Worm (Caenorhabditis elegans) whole organism, L1 larva: ENCODE data around the gene T05C12.8.

Source experiments
- C04F5.9 ChIP-seq: sonication (generic microtip); optimal IDR thresholded peaks from 2 replicates; lab custom pipeline; 2016; ENCODE audit warnings: missing genetic modification characterization, missing compliant biosample characterization
- Y116A8C.19 ChIP-seq: sonication (generic microtip); optimal IDR thresholded peaks from 2 replicates; lab custom pipeline; 2016; ENCODE audit warnings: missing compliant biosample characterization, missing genetic modification characterization, borderline replicate concordance
- alr-1 ChIP-seq: fragments of 200-800 bp; sonication (Bioruptor generic); optimal IDR thresholded peaks from 2 replicates; lab custom pipeline; 2018; ENCODE audit warnings: borderline replicate concordance, mild to moderate bottlenecking, missing genetic modification characterization, missing compliant biosample characterization
- ama-1 ChIP-seq: fragments of 150-350 bp; optimal IDR thresholded peaks from 2 replicates; lab custom pipeline; 2014
- blmp-1 ChIP-seq: fragments of 150-350 bp; optimal IDR thresholded peaks from 2 replicates; lab custom pipeline; 2014; ENCODE audit warnings: missing biosample characterization, missing genetic modification characterization
- ceh-8 ChIP-seq: fragments of 200-800 bp; sonication (Bioruptor generic); optimal IDR thresholded peaks from 2 replicates; lab custom pipeline; 2018; ENCODE audit warnings: mild to moderate bottlenecking, missing genetic modification characterization, moderate library complexity, missing compliant biosample characterization
- ceh-82 ChIP-seq, 3 experiments: fragments of 150-350 bp in 1 of 3; sonication (generic microtip) in 2 of 3; optimal IDR thresholded peaks; 2 replicates each; lab custom pipeline; 2014 to 2017; ENCODE audit warnings: missing biosample characterization in 3 of 3, missing genetic modification characterization in 3 of 3
- dsc-1 ChIP-seq: sonication (generic microtip); optimal IDR thresholded peaks from 2 replicates; lab custom pipeline; 2016; ENCODE audit warnings: mild to moderate bottlenecking, missing genetic modification characterization, missing compliant biosample characterization
- efl-1 ChIP-seq, 4 experiments: fragments of 150-350 bp; optimal IDR thresholded peaks in 3 of 4; peaks in 1 of 4; 1 replicate in 1 of 4; 2 replicates in 3 of 4; lab custom pipeline; 2014; ENCODE audit warnings: missing biosample characterization in 2 of 4, missing genetic modification characterization in 2 of 4, missing genetic modification reagents in 2 of 4
- egl-13 ChIP-seq: sonication (generic microtip); optimal IDR thresholded peaks from 2 replicates; lab custom pipeline; 2016; ENCODE audit warnings: missing genotype, missing genetic modification reagents, missing genetic modification characterization, missing compliant biosample characterization
- elt-2 ChIP-seq: sonication (generic microtip); optimal IDR thresholded peaks from 2 replicates; lab custom pipeline; 2016; ENCODE audit warnings: missing genetic modification characterization, mild to moderate bottlenecking, inconsistent platforms, missing compliant biosample characterization, missing genetic modification reagents
- elt-3 ChIP-seq, 6 experiments: fragments of 150-350 bp in 1 of 6; sonication (generic microtip); optimal IDR thresholded peaks; 2 replicates each; lab custom pipeline; 2017 to 2018; ENCODE audit warnings: missing biosample characterization in 6 of 6, missing genetic modification characterization in 6 of 6, inconsistent platforms in 1 of 6
- ets-5 ChIP-seq: fragments of 200-800 bp; sonication (Bioruptor generic); IDR thresholded peaks from 2 replicates; pipeline ENCODE4 v1.3.6; 2022; ENCODE audit warnings: missing genetic modification characterization, missing compliant biosample characterization
- fkh-10 ChIP-seq: sonication (generic microtip); optimal IDR thresholded peaks from 2 replicates; lab custom pipeline; 2017; ENCODE audit warnings: missing biosample characterization, missing genetic modification reagents, missing genetic modification characterization
- fkh-8 ChIP-seq: sonication (generic microtip); optimal IDR thresholded peaks from 2 replicates; lab custom pipeline; 2016; ENCODE audit warnings: mild to moderate bottlenecking, missing genetic modification characterization, missing compliant biosample characterization
- fos-1 ChIP-seq: fragments of 150-350 bp; optimal IDR thresholded peaks from 2 replicates; lab custom pipeline; 2014; ENCODE audit warnings: missing biosample characterization, missing genetic modification characterization
- hlh-17 ChIP-seq: fragments of 200-800 bp; sonication (Bioruptor generic); optimal IDR thresholded peaks from 2 replicates; lab custom pipeline; 2018; ENCODE audit warnings: missing genetic modification characterization, mild to moderate bottlenecking, missing compliant biosample characterization, moderate library complexity, borderline replicate concordance
- hlh-4 ChIP-seq: sonication (generic microtip); optimal IDR thresholded peaks from 2 replicates; lab custom pipeline; 2016; ENCODE audit warnings: mild to moderate bottlenecking, missing genetic modification characterization, missing compliant biosample characterization
- irx-1 ChIP-seq: sonication (generic microtip); optimal IDR thresholded peaks from 2 replicates; lab custom pipeline; 2016; ENCODE audit warnings: missing genetic modification characterization, missing compliant biosample characterization
- jun-1 ChIP-seq: fragments of 150-350 bp; optimal IDR thresholded peaks from 2 replicates; lab custom pipeline; 2014; ENCODE audit warnings: missing biosample characterization, missing genetic modification reagents, missing genetic modification characterization
- lin-14 ChIP-seq: fragments of 200-800 bp; sonication (Bioruptor generic); optimal IDR thresholded peaks from 2 replicates; lab custom pipeline; 2018; ENCODE audit warnings: mild to moderate bottlenecking, missing genetic modification characterization, moderate library complexity, missing compliant biosample characterization
- lin-35 ChIP-seq, 2 experiments: fragments of 150-350 bp; optimal IDR thresholded peaks; 2 replicates each; lab custom pipeline; 2014; ENCODE audit warnings: missing biosample characterization in 2 of 2, missing genetic modification characterization in 2 of 2, missing genetic modification reagents in 2 of 2
- lin-39 ChIP-seq: fragments of 150-350 bp; optimal IDR thresholded peaks from 2 replicates; lab custom pipeline; 2014; ENCODE audit warnings: missing biosample characterization, missing genetic modification reagents, missing genetic modification characterization
- lir-3 ChIP-seq: sonication (generic microtip); optimal IDR thresholded peaks from 2 replicates; lab custom pipeline; 2016; ENCODE audit warnings: mild to moderate bottlenecking, missing genetic modification characterization, moderate library complexity, missing compliant biosample characterization; ENCODE audit not compliant: poor library complexity
- lsy-2 ChIP-seq, 2 experiments: fragments of 150-350 bp; optimal IDR thresholded peaks; 2 replicates each; lab custom pipeline; 2014; ENCODE audit warnings: missing biosample characterization in 2 of 2, missing genetic modification characterization in 2 of 2
- mab-9 ChIP-seq: fragments of 200-800 bp; sonication (Bioruptor generic); IDR thresholded peaks from 2 replicates; pipeline ENCODE4 v1.3.6; 2022; ENCODE audit warnings: missing genetic modification reagents, missing genetic modification characterization, missing compliant biosample characterization
- nhr-11 ChIP-seq: fragments of 150-350 bp; optimal IDR thresholded peaks from 2 replicates; lab custom pipeline; 2014; ENCODE audit warnings: missing biosample characterization, missing genetic modification characterization
- nhr-12 ChIP-seq: sonication (generic microtip); optimal IDR thresholded peaks from 2 replicates; lab custom pipeline; 2017; ENCODE audit warnings: missing biosample characterization, missing genetic modification characterization
- nhr-20 ChIP-seq: sonication (generic microtip); optimal IDR thresholded peaks from 2 replicates; lab custom pipeline; 2016; ENCODE audit warnings: mild to moderate bottlenecking, missing genetic modification characterization, missing compliant biosample characterization
- nhr-237 ChIP-seq: fragments of 150-350 bp; optimal IDR thresholded peaks from 2 replicates; lab custom pipeline; 2014; ENCODE audit warnings: missing biosample characterization, missing genetic modification characterization
- nhr-28 ChIP-seq: fragments of 150-350 bp; optimal IDR thresholded peaks from 2 replicates; lab custom pipeline; 2014; ENCODE audit warnings: missing biosample characterization, missing genetic modification characterization
- nhr-71 ChIP-seq: sonication (generic microtip); optimal IDR thresholded peaks from 2 replicates; lab custom pipeline; 2016; ENCODE audit warnings: mild to moderate bottlenecking, missing genetic modification characterization, moderate library complexity, missing compliant biosample characterization
- nhr-77 ChIP-seq: fragments of 150-350 bp; optimal IDR thresholded peaks from 2 replicates; lab custom pipeline; 2014; ENCODE audit warnings: missing biosample characterization, missing genetic modification characterization
- nhr-84 ChIP-seq: sonication (generic microtip); optimal IDR thresholded peaks from 2 replicates; lab custom pipeline; 2017; ENCODE audit warnings: missing biosample characterization, missing genetic modification characterization
- pag-3 ChIP-seq: sonication (generic microtip); optimal IDR thresholded peaks from 2 replicates; lab custom pipeline; 2017; ENCODE audit warnings: missing genetic modification characterization, mild to moderate bottlenecking, missing compliant biosample characterization, antibody characterized with exemption, borderline replicate concordance; ENCODE audit not compliant: insufficient read depth
- pax-3 ChIP-seq: fragments of 200-800 bp; sonication (Bioruptor generic); optimal IDR thresholded peaks from 2 replicates; lab custom pipeline; 2018; ENCODE audit warnings: mild to moderate bottlenecking, missing genetic modification characterization, moderate library complexity, missing compliant biosample characterization
- pqm-1 ChIP-seq: sonication (generic microtip); optimal IDR thresholded peaks from 3 replicates; lab custom pipeline; 2017; ENCODE audit warnings: missing biosample characterization, missing genetic modification characterization
- skn-1 ChIP-seq: fragments of 150-350 bp; optimal IDR thresholded peaks from 2 replicates; lab custom pipeline; 2014; ENCODE audit warnings: missing biosample characterization, missing genetic modification characterization
- snpc-4 ChIP-seq: fragments of 150-350 bp; optimal IDR thresholded peaks from 2 replicates; lab custom pipeline; 2014; ENCODE audit warnings: missing biosample characterization, missing genetic modification characterization
- sptf-1 ChIP-seq: fragments of 150-350 bp; optimal IDR thresholded peaks from 2 replicates; lab custom pipeline; 2014; ENCODE audit warnings: missing biosample characterization, missing genetic modification characterization
- sup-37 ChIP-seq: fragments of 200-800 bp; sonication (Bioruptor generic); optimal IDR thresholded peaks from 2 replicates; lab custom pipeline; 2018; ENCODE audit warnings: mild to moderate bottlenecking, missing genetic modification characterization, missing compliant biosample characterization
- swsn-7 ChIP-seq: sonication (generic microtip); optimal IDR thresholded peaks from 2 replicates; lab custom pipeline; 2016; ENCODE audit warnings: missing genetic modification characterization, missing compliant biosample characterization
- tbx-2 ChIP-seq: sonication (generic microtip); optimal IDR thresholded peaks from 2 replicates; lab custom pipeline; 2016; ENCODE audit warnings: missing genetic modification characterization, missing compliant biosample characterization
- tlp-1 ChIP-seq: fragments of 150-350 bp; optimal IDR thresholded peaks from 2 replicates; lab custom pipeline; 2014; ENCODE audit warnings: missing biosample characterization, missing genetic modification characterization
- unc-130 ChIP-seq: fragments of 150-350 bp; optimal IDR thresholded peaks from 2 replicates; lab custom pipeline; 2017; ENCODE audit warnings: missing biosample characterization, missing genetic modification characterization, inconsistent platforms
- unc-30 ChIP-seq: sonication (generic microtip); optimal IDR thresholded peaks from 2 replicates; lab custom pipeline; 2017; ENCODE audit warnings: missing biosample characterization, missing genetic modification characterization
- unc-62 ChIP-seq: fragments of 150-350 bp; optimal IDR thresholded peaks from 2 replicates; lab custom pipeline; 2014; ENCODE audit warnings: missing biosample characterization, missing genetic modification reagents, missing genetic modification characterization
- unc-86 ChIP-seq: sonication (generic microtip); optimal IDR thresholded peaks from 2 replicates; lab custom pipeline; 2016; ENCODE audit warnings: missing genetic modification characterization, missing compliant biosample characterization
- unc-98 ChIP-seq: fragments of 200-800 bp; sonication (Bioruptor generic); IDR thresholded peaks from 2 replicates; pipeline ENCODE4 v1.3.6; 2022; ENCODE audit warnings: missing genetic modification characterization, missing compliant biosample characterization
- zag-1 ChIP-seq: fragments of 150-350 bp; optimal IDR thresholded peaks from 2 replicates; lab custom pipeline; 2014; ENCODE audit warnings: missing biosample characterization, missing genetic modification characterization
- zip-4 ChIP-seq: fragments of 200-800 bp; sonication (Bioruptor generic); optimal IDR thresholded peaks from 2 replicates; lab custom pipeline; 2018; ENCODE audit warnings: mild to moderate bottlenecking, missing genetic modification characterization, moderate library complexity, missing compliant biosample characterization
- ztf-11 ChIP-seq, 2 experiments: sonication (generic microtip); optimal IDR thresholded peaks; 2 replicates each; lab custom pipeline; 2016 to 2017; ENCODE audit warnings: missing genetic modification characterization in 2 of 2, missing biosample characterization in 1 of 2, missing compliant biosample characterization in 1 of 2
- ztf-4 ChIP-seq: fragments of 150-350 bp; optimal IDR thresholded peaks from 2 replicates; lab custom pipeline; 2014; ENCODE audit warnings: missing biosample characterization, missing genetic modification characterization

The T05C12.8 gene

ce11 chrII:8216433-8216832 lies 26.1 kb upstream of the T05C12.8 start, which contains the start of gene M110.3:
TSS of gene M110.3 (minus strand) at chrII:8216616.
- TF ChIP-seq ets-5 (GFP tag; lab: Robert Waterston, UW) (no peak), nhr-20 (peak; percentile 27), tbx-2 (tag; lab: Kevin White, UChicago) (peak; percentile 28), pag-3 (tag; lab: Kevin White, UChicago) (peak; percentile 71), nhr-71 (tag; lab: Kevin White, UChicago) (peak; percentile 61), unc-98 (GFP tag; lab: Robert Waterston, UW) (no peak), snpc-4 (tag; lab: Kevin White, UChicago) (no peak), nhr-237 (tag; lab: Kevin White, UChicago) (no peak), C04F5.9 (peak; percentile 44), unc-86 (tag; lab: Kevin White, UChicago) (no peak), alr-1 (no peak), mab-9 (GFP tag; lab: Robert Waterston, UW) (no peak), unc-62 (GFP tag; lab: Kevin White, UChicago) (no peak), ztf-11 (tag; optimal IDR thresholded peaks at IDR 0.05; lab: Kevin White, UChicago) (no peak), nhr-77 (tag; lab: Kevin White, UChicago) (peak; percentile 25), fkh-8 (tag; lab: Kevin White, UChicago) (peak; percentile 19), pqm-1 (tag; lab: Kevin White, UChicago) (no peak), pax-3 (tag; lab: Kevin White, UChicago) (no peak), dsc-1 (tag; lab: Kevin White, UChicago) (peak; percentile 29), nhr-12 (no peak), jun-1 (peak; percentile 8), nhr-84 (no peak), lsy-2 (tag; optimal IDR thresholded peaks at IDR 0.05; lab: Kevin White, UChicago) (peak; percentile 66 to 77), unc-130 (no peak), hlh-4 (no peak), fkh-10 (no peak), ztf-4 (tag; lab: Kevin White, UChicago) (no peak), fos-1 (tag; lab: Kevin White, UChicago) (no peak), ceh-82 (tag; optimal IDR thresholded peaks at IDR 0.05; lab: Kevin White, UChicago) (peak in 2 of 3 experiments; percentile 4 to 42), Y116A8C.19 (tag; lab: Kevin White, UChicago) (no peak), zag-1 (tag; lab: Kevin White, UChicago) (no peak), lin-39 (tag; lab: Kevin White, UChicago) (no peak), skn-1 (tag; lab: Kevin White, UChicago) (peak; percentile 1), zip-4 (peak; percentile 47), nhr-28 (tag; lab: Kevin White, UChicago) (no peak), swsn-7 (tag; lab: Kevin White, UChicago) (peak; percentile 32), lin-14 (GFP tag; lab: Kevin White, UChicago) (peak; percentile 68), nhr-11 (tag; lab: Kevin White, UChicago) (no peak), sup-37 (GFP tag; lab: Kevin White, UChicago) (no peak), irx-1 (tag; lab: Kevin White, UChicago) (no peak), sptf-1 (tag; lab: Kevin White, UChicago) (no peak), elt-2 (tag; lab: Kevin White, UChicago) (no peak), egl-13 (peak; percentile 14), lin-35 (GFP tag; optimal IDR thresholded peaks at IDR 0.05; lab: Kevin White, UChicago) (peak; percentile 47 to 63), efl-1 (optimal IDR thresholded peaks at IDR 0.05; lab: Kevin White, UChicago) (peak; percentile 65), efl-1 (GFP tag; optimal IDR thresholded peaks at IDR 0.05 in 1 of 2; lab: Kevin White, UChicago) (peak; percentile 54 to 91), ceh-8 (GFP tag; lab: Kevin White, UChicago) (no peak), unc-30 (tag; lab: Kevin White, UChicago) (no peak), elt-3 (tag; optimal IDR thresholded peaks at IDR 0.05; lab: Kevin White, UChicago) (peak in 2 of 6 experiments; percentile 2 to 17), ama-1 (no peak), lir-3 (no peak), hlh-17 (no peak), tlp-1 (tag; lab: Kevin White, UChicago) (no peak), blmp-1 (peak; percentile 64)
